Fruit fly (Drosophila melanogaster) whole organism, embryonic: ENCODE data around the gene HDAC4.

Source experiments
- ATbp ChIP-seq: fragments of 200-800 bp; sonication (Bioruptor generic); optimal IDR thresholded peaks from 2 replicates; lab custom pipeline; 2017; ENCODE audit warnings: missing biosample characterization, mild to moderate bottlenecking, missing genetic modification characterization, missing genetic modification reagents
- Atf-2 ChIP-seq: fragments of 200-800 bp; sonication (Bioruptor generic); optimal IDR thresholded peaks from 2 replicates; lab custom pipeline; 2016; ENCODE audit warnings: missing biosample characterization, missing genetic modification characterization
- C15 ChIP-seq: fragments of 200-800 bp; sonication (Bioruptor generic); IDR thresholded peaks from 3 replicates; pipeline ENCODE4 v1.3.6; 2022; ENCODE audit warnings: missing biosample characterization, missing genetic modification characterization
- CG10543 ChIP-seq: fragments of 200-800 bp; sonication (Bioruptor generic); optimal IDR thresholded peaks from 3 replicates; lab custom pipeline; 2017; ENCODE audit warnings: missing biosample characterization, mild to moderate bottlenecking, missing genetic modification characterization, moderate library complexity
- CG11398 ChIP-seq: fragments of 200-800 bp; sonication (Bioruptor generic); optimal IDR thresholded peaks from 2 replicates; lab custom pipeline; 2016; ENCODE audit warnings: missing biosample characterization, missing genetic modification characterization
- CG12659 ChIP-seq: fragments of 200-800 bp; sonication (Bioruptor generic); optimal IDR thresholded peaks from 3 replicates; lab custom pipeline; 2017; ENCODE audit warnings: mild to moderate bottlenecking, missing biosample characterization, missing genetic modification reagents, missing genetic modification characterization
- CG13624 ChIP-seq: fragments of 200-800 bp; sonication (Bioruptor generic); optimal IDR thresholded peaks from 2 replicates; lab custom pipeline; 2016; ENCODE audit warnings: missing biosample characterization, missing genetic modification characterization
- CG14014 ChIP-seq: fragments of 200-800 bp; sonication (Bioruptor generic); IDR thresholded peaks from 2 replicates; pipeline ENCODE4 v1.3.6; 2022; ENCODE audit warnings: missing biosample characterization, missing genetic modification characterization
- CG16779 ChIP-seq: fragments of 200-800 bp; sonication (Bioruptor generic); IDR thresholded peaks from 2 replicates; pipeline ENCODE4 v1.3.6; 2022; ENCODE audit warnings: missing biosample characterization, missing genetic modification characterization
- CG16863 ChIP-seq: fragments of 200-800 bp; sonication (Bioruptor generic); optimal IDR thresholded peaks from 3 replicates; lab custom pipeline; 2016; ENCODE audit warnings: missing biosample characterization, missing genetic modification characterization
- CG17359 ChIP-seq: fragments of 200-800 bp; sonication (Bioruptor generic); optimal IDR thresholded peaks from 3 replicates; lab custom pipeline; 2018; ENCODE audit warnings: missing biosample characterization, mild to moderate bottlenecking, missing genetic modification characterization, moderate library complexity
- CG18476 ChIP-seq: fragments of 200-800 bp; sonication (Bioruptor generic); optimal IDR thresholded peaks from 2 replicates; lab custom pipeline; 2016; ENCODE audit warnings: missing biosample characterization, mild to moderate bottlenecking, missing genetic modification characterization
- CG7963 ChIP-seq: fragments of 200-800 bp; sonication (Bioruptor generic); IDR thresholded peaks from 3 replicates; pipeline ENCODE4 v1.3.6; 2022; ENCODE audit warnings: missing biosample characterization, missing genetic modification characterization; ENCODE audit not compliant: partially characterized antibody
- CG9797 ChIP-seq: fragments of 200-800 bp; sonication (Bioruptor generic); optimal IDR thresholded peaks from 3 replicates; lab custom pipeline; 2018; ENCODE audit warnings: missing biosample characterization, mild to moderate bottlenecking, missing genetic modification characterization
- Camta ChIP-seq: fragments of 200-800 bp; sonication (Bioruptor generic); optimal IDR thresholded peaks from 2 replicates; lab custom pipeline; 2016; ENCODE audit warnings: missing biosample characterization, missing genetic modification characterization
- Chrac-16 ChIP-seq: fragments of 200-800 bp; sonication (Bioruptor generic); optimal IDR thresholded peaks from 3 replicates; lab custom pipeline; 2016; ENCODE audit warnings: missing biosample characterization, missing genetic modification characterization
- CkIIα-i1 ChIP-seq: fragments of 200-800 bp; sonication (Bioruptor generic); IDR thresholded peaks from 2 replicates; pipeline ENCODE4 v1.3.6; 2022; ENCODE audit warnings: missing biosample characterization, missing genetic modification characterization
- Dad ChIP-seq: fragments of 200-800 bp; sonication (Bioruptor generic); optimal IDR thresholded peaks from 3 replicates; lab custom pipeline; 2016; ENCODE audit warnings: missing biosample characterization, missing genetic modification characterization
- Fer2 ChIP-seq: fragments of 200-800 bp; sonication (Bioruptor generic); optimal IDR thresholded peaks from 2 replicates; lab custom pipeline; 2018; ENCODE audit warnings: missing biosample characterization, mild to moderate bottlenecking, missing genetic modification characterization, moderate library complexity
- HmgZ ChIP-seq: fragments of 200-800 bp; sonication (Bioruptor generic); optimal IDR thresholded peaks from 2 replicates; lab custom pipeline; 2018; ENCODE audit warnings: missing biosample characterization, mild to moderate bottlenecking, missing genetic modification characterization
- Hmx ChIP-seq: fragments of 200-800 bp; sonication (Bioruptor generic); optimal IDR thresholded peaks from 2 replicates; lab custom pipeline; 2016; ENCODE audit warnings: missing biosample characterization, missing genetic modification characterization
- Hr39 ChIP-seq: fragments of >200 bp; optimal IDR thresholded peaks from 2 replicates; lab custom pipeline; 2017
- Hr51 ChIP-seq, 2 experiments: fragments of 200-800 bp; sonication (Bioruptor generic); optimal IDR thresholded peaks; 2 replicates in 1 of 2; 3 replicates in 1 of 2; lab custom pipeline; 2016 to 2018; ENCODE audit warnings: missing biosample characterization in 2 of 2, missing genetic modification characterization in 2 of 2, mild to moderate bottlenecking in 1 of 2, moderate library complexity in 1 of 2
- MTF-1 ChIP-seq: fragments of 200-800 bp; sonication (Bioruptor generic); optimal IDR thresholded peaks from 2 replicates; lab custom pipeline; 2018; ENCODE audit warnings: missing biosample characterization, mild to moderate bottlenecking, missing genetic modification characterization, borderline replicate concordance
- NC2α ChIP-seq: fragments of 200-800 bp; sonication (Bioruptor generic); optimal IDR thresholded peaks from 2 replicates; lab custom pipeline; 2016; ENCODE audit warnings: missing biosample characterization, missing genetic modification characterization
- NFAT ChIP-seq: fragments of 200-800 bp; sonication (Bioruptor generic); IDR thresholded peaks from 2 replicates; pipeline ENCODE4 v1.3.6; 2022; ENCODE audit warnings: missing biosample characterization, missing genetic modification characterization
- Nf-YB ChIP-seq: fragments of 200-800 bp; sonication (Bioruptor generic); optimal IDR thresholded peaks from 3 replicates; lab custom pipeline; 2019; ENCODE audit warnings: missing biosample characterization, mild to moderate bottlenecking, missing genetic modification characterization, moderate library complexity
- NfI ChIP-seq: fragments of 200-800 bp; sonication (Bioruptor generic); optimal IDR thresholded peaks from 3 replicates; lab custom pipeline; 2018; ENCODE audit warnings: missing biosample characterization, mild to moderate bottlenecking, missing genetic modification characterization, moderate library complexity
- Xbp1 ChIP-seq: fragments of 200-800 bp; sonication (Bioruptor generic); optimal IDR thresholded peaks from 3 replicates; lab custom pipeline; 2016; ENCODE audit warnings: missing biosample characterization, mild to moderate bottlenecking, missing genetic modification characterization
- br ChIP-seq: fragments of >200 bp; optimal IDR thresholded peaks from 2 replicates; lab custom pipeline; 2017
- bsh ChIP-seq, 2 experiments: fragments of 200-800 bp; sonication (Bioruptor generic); optimal IDR thresholded peaks; 2 replicates each; lab custom pipeline; 2017 to 2018; ENCODE audit warnings: mild to moderate bottlenecking in 2 of 2, missing biosample characterization in 2 of 2, missing genetic modification characterization in 2 of 2, moderate library complexity in 1 of 2
- chn ChIP-seq: fragments of 200-800 bp; sonication (Bioruptor generic); optimal IDR thresholded peaks from 2 replicates; lab custom pipeline; 2016; ENCODE audit warnings: missing biosample characterization, missing genetic modification characterization
- ci ChIP-seq: fragments of 200-800 bp; sonication (Bioruptor generic); IDR thresholded peaks from 3 replicates; pipeline ENCODE4 v1.3.6; 2022; ENCODE audit warnings: missing biosample characterization, missing genetic modification characterization
- crc ChIP-seq: fragments of 200-800 bp; sonication (Bioruptor generic); optimal IDR thresholded peaks from 2 replicates; lab custom pipeline; 2016; ENCODE audit warnings: missing biosample characterization, missing genetic modification characterization
- crp ChIP-seq, 2 experiments: fragments of 200-800 bp; sonication (Bioruptor generic); optimal IDR thresholded peaks; 2 replicates in 1 of 2; 3 replicates in 1 of 2; lab custom pipeline; 2017; ENCODE audit warnings: missing biosample characterization in 2 of 2, missing genetic modification characterization in 2 of 2, mild to moderate bottlenecking in 1 of 2, moderate library complexity in 1 of 2
- fd102C ChIP-seq: fragments of 200-800 bp; sonication (Bioruptor generic); optimal IDR thresholded peaks from 2 replicates; lab custom pipeline; 2018; ENCODE audit warnings: missing biosample characterization, mild to moderate bottlenecking, missing genetic modification characterization, moderate library complexity
- her ChIP-seq: fragments of 200-800 bp; sonication (Bioruptor generic); optimal IDR thresholded peaks from 2 replicates; lab custom pipeline; 2016; ENCODE audit warnings: missing biosample characterization, missing genetic modification characterization
- hkb ChIP-seq, 2 experiments: fragments of 200-800 bp in 1 of 2; fragments of >200 bp in 1 of 2; sonication (Bioruptor generic) in 1 of 2; IDR thresholded peaks in 1 of 2; optimal IDR thresholded peaks in 1 of 2; 2 replicates each; pipeline versions ENCODE4 v1.3.6 to Lab custom; 2017 to 2022; ENCODE audit warnings: missing biosample characterization in 1 of 2, missing genetic modification characterization in 1 of 2
- jigr1 ChIP-seq: fragments of 200-800 bp; sonication (Bioruptor generic); IDR thresholded peaks from 3 replicates; pipeline ENCODE4 v1.3.6; 2022; ENCODE audit warnings: missing biosample characterization, missing genetic modification characterization
- klu ChIP-seq: fragments of 200-800 bp; sonication (Bioruptor generic); IDR thresholded peaks from 2 replicates; pipeline ENCODE4 v1.3.6; 2022; ENCODE audit warnings: missing biosample characterization, missing genetic modification characterization
- lov ChIP-seq, 2 experiments: fragments of 200-800 bp in 1 of 2; fragments of >200 bp in 1 of 2; sonication (Bioruptor generic) in 1 of 2; IDR thresholded peaks in 1 of 2; optimal IDR thresholded peaks in 1 of 2; 2 replicates in 1 of 2; 3 replicates in 1 of 2; pipeline versions ENCODE4 v1.3.6 to Lab custom; 2017 to 2022; ENCODE audit warnings: missing biosample characterization in 1 of 2, missing genetic modification characterization in 1 of 2
- nerfin-1 ChIP-seq: fragments of 200-800 bp; sonication (Bioruptor generic); optimal IDR thresholded peaks from 3 replicates; lab custom pipeline; 2019; ENCODE audit warnings: missing biosample characterization, mild to moderate bottlenecking, missing genetic modification characterization, moderate library complexity
- slbo ChIP-seq: fragments of 200-800 bp; sonication (Bioruptor generic); IDR thresholded peaks from 2 replicates; pipeline ENCODE4 v1.3.6; 2022; ENCODE audit warnings: missing biosample characterization, missing genetic modification characterization
- ssp ChIP-seq: fragments of 200-800 bp; sonication (Bioruptor generic); IDR thresholded peaks from 2 replicates; pipeline ENCODE4 v1.3.6; 2022; ENCODE audit warnings: missing biosample characterization, missing genetic modification characterization
- unpg ChIP-seq: fragments of 200-800 bp; sonication (Bioruptor generic); optimal IDR thresholded peaks from 3 replicates; lab custom pipeline; 2018; ENCODE audit warnings: missing biosample characterization, mild to moderate bottlenecking, missing genetic modification characterization, moderate library complexity
- usp ChIP-seq: fragments of >200 bp; optimal IDR thresholded peaks from 2 replicates; lab custom pipeline; 2017; ENCODE audit warnings: missing biosample characterization, missing genetic modification characterization
- vvl ChIP-seq: fragments of 200-800 bp; sonication (Bioruptor generic); IDR thresholded peaks from 2 replicates; pipeline ENCODE4 v1.3.6; 2022; ENCODE audit warnings: missing biosample characterization, missing genetic modification characterization

Gene HDAC4

DNA sequence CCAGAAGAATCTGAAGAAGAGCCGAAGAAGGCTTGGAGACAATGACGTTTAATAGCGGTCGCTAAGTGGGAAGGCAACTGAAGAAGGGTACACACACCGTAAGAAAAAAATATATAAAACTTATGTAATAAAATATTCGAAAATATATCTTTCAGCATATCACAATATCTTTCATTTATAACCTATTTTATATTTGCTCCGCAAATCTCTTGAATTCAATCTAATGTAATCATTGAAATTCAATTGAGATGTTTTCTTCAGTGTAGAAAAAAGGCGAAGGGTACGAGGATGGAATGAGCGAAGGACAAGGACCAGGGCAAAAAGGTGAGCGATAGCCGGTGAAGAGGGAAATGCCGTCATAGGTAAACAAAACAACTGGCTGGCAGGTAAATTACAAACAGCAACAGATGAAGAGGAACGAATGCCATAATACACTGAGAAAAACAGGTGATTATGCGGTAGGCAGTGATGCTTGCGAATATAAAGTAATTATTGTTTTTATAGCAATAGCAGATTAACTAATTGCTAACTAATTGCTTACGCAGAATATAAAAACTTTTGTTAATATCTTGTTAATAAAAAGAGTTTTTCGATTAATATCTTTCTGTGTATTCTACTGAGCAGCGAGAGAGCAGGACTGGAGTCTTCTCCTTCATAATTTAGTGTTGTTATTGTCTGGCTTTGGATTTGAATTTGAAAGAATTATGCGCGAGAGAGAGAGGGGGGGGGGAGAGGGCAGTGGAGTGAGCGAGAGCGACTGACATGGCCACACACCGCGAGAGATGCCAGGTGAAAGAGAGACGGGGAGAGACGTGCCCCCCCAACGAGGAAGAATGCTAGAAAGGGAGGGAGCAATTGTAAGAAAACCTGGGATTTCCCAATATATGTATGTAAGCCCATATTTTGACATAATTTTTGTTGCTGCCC is 51.4 kb downstream of the HDAC4 start (continued):
- TF ChIP-seq slbo (GFP tag; lab: Robert Waterston, UW) = peak; percentile 78
- TF ChIP-seq Hmx (GFP tag; lab: Kevin White, UChicago) = peak; percentile 69
- TF ChIP-seq chn (GFP tag; lab: Kevin White, UChicago) = peak; percentile 82
- TF ChIP-seq lov (optimal IDR thresholded peaks at IDR 0.05; lab: Kevin White, UChicago) = no peak
- TF ChIP-seq lov (GFP tag; IDR thresholded peaks at IDR 0.05; lab: Robert Waterston, UW) = peak; percentile 89
- peak; percentile 35 to 84 for TF ChIP-seq bsh (GFP tag; optimal IDR thresholded peaks at IDR 0.05; lab: Kevin White, UChicago)
- peak; percentile 62 for TF ChIP-seq CG11398
- peak; percentile 79 for TF ChIP-seq CG16863 (GFP tag; lab: Kevin White, UChicago)
- TF ChIP-seq CG18476 = peak; percentile 80
- peak; percentile 54 for TF ChIP-seq NfI
- TF ChIP-seq crp (GFP tag; optimal IDR thresholded peaks at IDR 0.05; lab: Kevin White, UChicago) = peak in 1 of 2 experiments; percentile 29
- TF ChIP-seq crc (GFP tag; lab: Kevin White, UChicago) = peak; percentile 58
- TF ChIP-seq NC2α (GFP tag; lab: Kevin White, UChicago) = peak; percentile 60
- peak; percentile 76 for TF ChIP-seq Camta (GFP tag; lab: Kevin White, UChicago)
- TF ChIP-seq C15 (GFP tag; lab: Robert Waterston, UW) = no peak
- TF ChIP-seq CG10543 (GFP tag; lab: Kevin White, UChicago) = no peak
- peak; percentile 52; the same call in 1 of the 3 replicates for TF ChIP-seq jigr1 (GFP tag; lab: Robert Waterston, UW)
- peak; percentile 33 for TF ChIP-seq HmgZ (tag; lab: Kevin White, UChicago)
- peak; percentile 62 for TF ChIP-seq NFAT
- peak; percentile 31 for TF ChIP-seq Fer2
- TF ChIP-seq Hr39 (lab: Kevin White, UChicago) = no peak
- TF ChIP-seq her (GFP tag; lab: Kevin White, UChicago) = peak; percentile 23
- peak; percentile 65 for TF ChIP-seq Nf-YB (GFP tag; lab: Kevin White, UChicago)
- no peak for TF ChIP-seq CkIIα-i1 (GFP tag; lab: Robert Waterston, UW)
- TF ChIP-seq MTF-1 (GFP tag; lab: Kevin White, UChicago) = peak; percentile 19
- TF ChIP-seq vvl (GFP tag; lab: Robert Waterston, UW) = peak; percentile 95
- peak; percentile 87 for TF ChIP-seq Atf-2 (GFP tag; lab: Kevin White, UChicago)
- TF ChIP-seq CG16779 (GFP tag; lab: Robert Waterston, UW) = no peak
- peak; percentile 73 for TF ChIP-seq Xbp1
- peak; percentile 86 for TF ChIP-seq nerfin-1 (tag; lab: Kevin White, UChicago)
- peak; percentile 83 for TF ChIP-seq fd102C (GFP tag; lab: Kevin White, UChicago)
- TF ChIP-seq CG7963 (GFP tag; lab: Robert Waterston, UW) = no peak
- peak; percentile 33; the same call in 1 of the 2 replicates for TF ChIP-seq klu (GFP tag; lab: Robert Waterston, UW)
- no peak for TF ChIP-seq usp (GFP tag; lab: Kevin White, UChicago)
- TF ChIP-seq br (lab: Kevin White, UChicago) = no peak
- TF ChIP-seq CG17359 (tag; lab: Kevin White, UChicago) = peak; percentile 69
- TF ChIP-seq ssp (GFP tag; lab: Robert Waterston, UW) = peak; percentile 74
- peak; percentile 84 for TF ChIP-seq Chrac-16 (GFP tag; lab: Kevin White, UChicago)
- TF ChIP-seq CG13624 (GFP tag; lab: Kevin White, UChicago) = peak; percentile 83
- TF ChIP-seq CG12659 (GFP tag; lab: Kevin White, UChicago) = peak; percentile 76
- peak; percentile 62 to 80 for TF ChIP-seq Hr51 (GFP tag; optimal IDR thresholded peaks at IDR 0.05; lab: Kevin White, UChicago)
- peak; percentile 87 for TF ChIP-seq Dad (GFP tag; lab: Kevin White, UChicago)
- peak; percentile 81 for TF ChIP-seq unpg
- peak; percentile 85 for TF ChIP-seq ci
- no peak for TF ChIP-seq hkb (optimal IDR thresholded peaks at IDR 0.05; lab: Kevin White, UChicago)
- TF ChIP-seq hkb (GFP tag; IDR thresholded peaks at IDR 0.05; lab: Robert Waterston, UW) = peak; percentile 84
- TF ChIP-seq CG14014 (GFP tag; lab: Robert Waterston, UW) = peak; percentile 77
- peak; percentile 39 for TF ChIP-seq ATbp (GFP tag; lab: Kevin White, UChicago)
- TF ChIP-seq CG9797 = no peak
